Fruit fly (Drosophila melanogaster) whole organism, embryonic: ENCODE measurements around the gene CG15914.

Experiments used
- CG10274 ChIP-seq: fragments of 200-800 bp; sonication (Bioruptor generic); optimal IDR thresholded peaks from 3 replicates; lab custom pipeline; 2017; ENCODE audit warnings: missing biosample characterization, mild to moderate bottlenecking, missing genetic modification characterization
- CG11247 ChIP-seq: fragments of 200-800 bp; sonication (Bioruptor generic); IDR thresholded peaks from 2 replicates; pipeline ENCODE4 v1.3.6; 2022; ENCODE audit warnings: missing biosample characterization, missing genetic modification characterization
- CG14965 ChIP-seq: fragments of 200-800 bp; sonication (Bioruptor generic); optimal IDR thresholded peaks from 2 replicates; lab custom pipeline; 2016; ENCODE audit warnings: missing biosample characterization, missing genetic modification characterization, borderline replicate concordance
- CG15479 ChIP-seq: fragments of 200-800 bp; sonication (Bioruptor generic); optimal IDR thresholded peaks from 3 replicates; lab custom pipeline; 2019; ENCODE audit warnings: missing biosample characterization, mild to moderate bottlenecking, missing genetic modification characterization, moderate library complexity
- CG15601 ChIP-seq: fragments of 200-800 bp; sonication (Bioruptor generic); optimal IDR thresholded peaks from 3 replicates; lab custom pipeline; 2019; ENCODE audit warnings: missing biosample characterization, mild to moderate bottlenecking, missing genetic modification characterization, moderate library complexity
- CG2129 ChIP-seq: fragments of 200-800 bp; sonication (Bioruptor generic); IDR thresholded peaks from 2 replicates; pipeline ENCODE4 v1.3.6; 2022; ENCODE audit warnings: missing biosample characterization, missing genetic modification characterization; ENCODE audit not compliant: partially characterized antibody
- CG30020 ChIP-seq: fragments of 200-800 bp; optimal IDR thresholded peaks from 2 replicates; lab custom pipeline; 2019; ENCODE audit warnings: missing biosample characterization, mild to moderate bottlenecking, missing genetic modification characterization, moderate library complexity
- CG3163 ChIP-seq: fragments of 200-800 bp; sonication (Bioruptor generic); optimal IDR thresholded peaks from 3 replicates; lab custom pipeline; 2016; ENCODE audit warnings: missing biosample characterization, missing genetic modification characterization
- CG34376 ChIP-seq: fragments of 200-800 bp; sonication (Bioruptor generic); optimal IDR thresholded peaks from 2 replicates; lab custom pipeline; 2018; ENCODE audit warnings: missing biosample characterization, mild to moderate bottlenecking, missing genetic modification characterization
- CG4424 ChIP-seq: fragments of 200-800 bp; sonication (Bioruptor generic); optimal IDR thresholded peaks from 3 replicates; lab custom pipeline; 2016; ENCODE audit warnings: missing biosample characterization, missing genetic modification characterization
- CG6254 ChIP-seq: fragments of 200-800 bp; sonication (Bioruptor generic); optimal IDR thresholded peaks from 3 replicates; lab custom pipeline; 2017; ENCODE audit warnings: mild to moderate bottlenecking, missing biosample characterization, missing genetic modification reagents, missing genetic modification characterization
- CkIIα-i1 ChIP-seq: fragments of 200-800 bp; sonication (Bioruptor generic); IDR thresholded peaks from 2 replicates; pipeline ENCODE4 v1.3.6; 2022; ENCODE audit warnings: missing biosample characterization, missing genetic modification characterization
- CrebB ChIP-seq: fragments of 200-800 bp; sonication (Bioruptor generic); optimal IDR thresholded peaks from 3 replicates; lab custom pipeline; 2018; ENCODE audit warnings: missing biosample characterization, mild to moderate bottlenecking, missing genetic modification characterization
- Dll ChIP-seq: fragments of 200-800 bp; sonication (Bioruptor generic); IDR thresholded peaks from 4 replicates; pipeline ENCODE4 v1.3.6; 2022; ENCODE audit warnings: missing biosample characterization, missing genetic modification characterization; ENCODE audit not compliant: partially characterized antibody
- Dp ChIP-seq: fragments of 200-800 bp; sonication (Bioruptor generic); optimal IDR thresholded peaks from 2 replicates; lab custom pipeline; 2018; ENCODE audit warnings: missing biosample characterization, mild to moderate bottlenecking, missing genetic modification characterization, moderate library complexity
- Drgx ChIP-seq: fragments of 200-800 bp; sonication (Bioruptor generic); IDR thresholded peaks from 2 replicates; pipeline ENCODE4 v1.3.6; 2022; ENCODE audit warnings: missing biosample characterization, missing genetic modification characterization
- Lhr ChIP-seq: fragments of 200-800 bp; sonication (Bioruptor generic); optimal IDR thresholded peaks from 3 replicates; lab custom pipeline; 2017; ENCODE audit warnings: mild to moderate bottlenecking, missing biosample characterization, missing genetic modification reagents, missing genetic modification characterization
- Max ChIP-seq: fragments of 200-800 bp; sonication (Bioruptor generic); optimal IDR thresholded peaks from 2 replicates; lab custom pipeline; 2016; ENCODE audit warnings: missing biosample characterization, mild to moderate bottlenecking, missing genetic modification characterization
- NC2β ChIP-seq: fragments of 200-800 bp; sonication (Bioruptor generic); optimal IDR thresholded peaks from 2 replicates; lab custom pipeline; 2016; ENCODE audit warnings: missing biosample characterization, missing genetic modification characterization
- Neu2 ChIP-seq: fragments of 200-800 bp; sonication (Bioruptor generic); optimal IDR thresholded peaks from 3 replicates; lab custom pipeline; 2016; ENCODE audit warnings: missing biosample characterization, missing genetic modification characterization, borderline replicate concordance
- Nf-YB ChIP-seq: fragments of 200-800 bp; sonication (Bioruptor generic); optimal IDR thresholded peaks from 3 replicates; lab custom pipeline; 2019; ENCODE audit warnings: missing biosample characterization, mild to moderate bottlenecking, missing genetic modification characterization, moderate library complexity
- NfI ChIP-seq: fragments of 200-800 bp; sonication (Bioruptor generic); optimal IDR thresholded peaks from 3 replicates; lab custom pipeline; 2018; ENCODE audit warnings: missing biosample characterization, mild to moderate bottlenecking, missing genetic modification characterization, moderate library complexity
- Sox100B ChIP-seq: fragments of 200-800 bp; sonication (Bioruptor generic); optimal IDR thresholded peaks from 3 replicates; lab custom pipeline; 2018; ENCODE audit warnings: missing biosample characterization, mild to moderate bottlenecking, missing genetic modification characterization
- Stat92E ChIP-seq, 3 experiments: fragments of >200 bp in 2 of 3; fragments of 200-800 bp in 1 of 3; sonication (Bioruptor generic) in 1 of 3; optimal IDR thresholded peaks; 2 replicates each; lab custom pipeline; 2017 to 2019; ENCODE audit warnings: missing biosample characterization in 3 of 3, missing genetic modification characterization in 3 of 3, mild to moderate bottlenecking in 1 of 3, moderate library complexity in 1 of 3
- Vsx1 ChIP-seq: fragments of 200-800 bp; sonication (Bioruptor generic); optimal IDR thresholded peaks from 2 replicates; lab custom pipeline; 2017; ENCODE audit warnings: missing biosample characterization, mild to moderate bottlenecking, missing genetic modification characterization, missing genetic modification reagents
- ac ChIP-seq: fragments of 200-800 bp; sonication (Bioruptor generic); optimal IDR thresholded peaks from 3 replicates; lab custom pipeline; 2017; ENCODE audit warnings: missing biosample characterization, mild to moderate bottlenecking, missing genetic modification characterization
- cas ChIP-seq: fragments of 200-800 bp; sonication (Bioruptor generic); IDR thresholded peaks from 2 replicates; pipeline ENCODE4 v1.3.6; 2022; ENCODE audit warnings: missing biosample characterization, missing genetic modification characterization
- caup ChIP-seq: fragments of 200-800 bp; sonication (Bioruptor generic); optimal IDR thresholded peaks from 3 replicates; lab custom pipeline; 2017; ENCODE audit warnings: missing biosample characterization, mild to moderate bottlenecking, missing genetic modification characterization, moderate library complexity; ENCODE audit not compliant: severe bottlenecking
- cg ChIP-seq: fragments of 200-800 bp; sonication (Bioruptor generic); optimal IDR thresholded peaks from 3 replicates; lab custom pipeline; 2019; ENCODE audit warnings: missing biosample characterization, mild to moderate bottlenecking, missing genetic modification characterization, moderate library complexity
- ci ChIP-seq: fragments of 200-800 bp; sonication (Bioruptor generic); IDR thresholded peaks from 3 replicates; pipeline ENCODE4 v1.3.6; 2022; ENCODE audit warnings: missing biosample characterization, missing genetic modification characterization
- danr ChIP-seq: fragments of 200-800 bp; sonication (Bioruptor generic); IDR thresholded peaks from 2 replicates; pipeline ENCODE4 v1.3.6; 2022; ENCODE audit warnings: missing biosample characterization, missing genetic modification characterization
- disco-r ChIP-seq: fragments of 200-800 bp; sonication (Bioruptor generic); optimal IDR thresholded peaks from 2 replicates; lab custom pipeline; 2016; ENCODE audit warnings: missing biosample characterization, missing genetic modification characterization
- fd102C ChIP-seq: fragments of 200-800 bp; sonication (Bioruptor generic); optimal IDR thresholded peaks from 2 replicates; lab custom pipeline; 2018; ENCODE audit warnings: missing biosample characterization, mild to moderate bottlenecking, missing genetic modification characterization, moderate library complexity
- fd3F ChIP-seq: fragments of 200-800 bp; sonication (Bioruptor generic); optimal IDR thresholded peaks from 2 replicates; lab custom pipeline; 2018; ENCODE audit warnings: missing biosample characterization, mild to moderate bottlenecking, missing genetic modification characterization, moderate library complexity
- ham ChIP-seq: fragments of 200-800 bp; sonication (Bioruptor generic); IDR thresholded peaks from 2 replicates; pipeline ENCODE4 v1.3.6; 2022; ENCODE audit warnings: missing biosample characterization, missing genetic modification characterization
- hth ChIP-seq: fragments of >200 bp; optimal IDR thresholded peaks from 2 replicates; lab custom pipeline; 2017; ENCODE audit warnings: inconsistent platforms
- insv ChIP-seq, 2 experiments: fragments of 200-800 bp; sonication (Bioruptor generic); optimal IDR thresholded peaks; 3 replicates each; lab custom pipeline; 2016 to 2018; ENCODE audit warnings: missing biosample characterization in 2 of 2, missing genetic modification characterization in 2 of 2
- mirr ChIP-seq: fragments of 200-800 bp; sonication (Bioruptor generic); optimal IDR thresholded peaks from 3 replicates; lab custom pipeline; 2018; ENCODE audit warnings: missing biosample characterization, mild to moderate bottlenecking, missing genetic modification characterization
- oc ChIP-seq: fragments of 200-800 bp; sonication (Bioruptor generic); optimal IDR thresholded peaks from 2 replicates; lab custom pipeline; 2018; ENCODE audit warnings: missing biosample characterization, mild to moderate bottlenecking, missing genetic modification characterization, moderate library complexity
- org-1 ChIP-seq: fragments of 200-800 bp; sonication (Bioruptor generic); optimal IDR thresholded peaks from 2 replicates; lab custom pipeline; 2017; ENCODE audit warnings: missing biosample characterization, missing genetic modification characterization
- pita ChIP-seq: fragments of 200-800 bp; sonication (Bioruptor generic); optimal IDR thresholded peaks from 2 replicates; lab custom pipeline; 2017; ENCODE audit warnings: missing biosample characterization, mild to moderate bottlenecking, missing genetic modification characterization
- pros ChIP-seq: fragments of 200-800 bp; sonication (Bioruptor generic); optimal IDR thresholded peaks from 3 replicates; lab custom pipeline; 2019; ENCODE audit warnings: missing biosample characterization, mild to moderate bottlenecking, missing genetic modification characterization, moderate library complexity
- psq ChIP-seq: fragments of 200-800 bp; sonication (Bioruptor generic); optimal IDR thresholded peaks from 2 replicates; lab custom pipeline; 2017; ENCODE audit warnings: missing biosample characterization, missing genetic modification characterization
- slou ChIP-seq: fragments of 200-800 bp; sonication (Bioruptor generic); optimal IDR thresholded peaks from 3 replicates; lab custom pipeline; 2016; ENCODE audit warnings: missing biosample characterization, missing genetic modification characterization
- stc ChIP-seq: fragments of 200-800 bp; sonication (Bioruptor generic); IDR thresholded peaks from 2 replicates; pipeline ENCODE4 v1.3.6; 2022; ENCODE audit warnings: missing biosample characterization, missing genetic modification characterization
- twi ChIP-seq: fragments of 200-800 bp; optimal IDR thresholded peaks from 2 replicates; lab custom pipeline; 2019; ENCODE audit warnings: missing biosample characterization, mild to moderate bottlenecking, missing genetic modification characterization, moderate library complexity
- usp ChIP-seq: fragments of >200 bp; optimal IDR thresholded peaks from 2 replicates; lab custom pipeline; 2017; ENCODE audit warnings: missing biosample characterization, missing genetic modification characterization
- zen2 ChIP-seq: fragments of 200-800 bp; sonication (Bioruptor generic); IDR thresholded peaks from 3 replicates; pipeline ENCODE4 v1.3.6; 2022; ENCODE audit warnings: missing biosample characterization, missing genetic modification characterization; ENCODE audit not compliant: partially characterized antibody

CG15914 gene

DNA sequence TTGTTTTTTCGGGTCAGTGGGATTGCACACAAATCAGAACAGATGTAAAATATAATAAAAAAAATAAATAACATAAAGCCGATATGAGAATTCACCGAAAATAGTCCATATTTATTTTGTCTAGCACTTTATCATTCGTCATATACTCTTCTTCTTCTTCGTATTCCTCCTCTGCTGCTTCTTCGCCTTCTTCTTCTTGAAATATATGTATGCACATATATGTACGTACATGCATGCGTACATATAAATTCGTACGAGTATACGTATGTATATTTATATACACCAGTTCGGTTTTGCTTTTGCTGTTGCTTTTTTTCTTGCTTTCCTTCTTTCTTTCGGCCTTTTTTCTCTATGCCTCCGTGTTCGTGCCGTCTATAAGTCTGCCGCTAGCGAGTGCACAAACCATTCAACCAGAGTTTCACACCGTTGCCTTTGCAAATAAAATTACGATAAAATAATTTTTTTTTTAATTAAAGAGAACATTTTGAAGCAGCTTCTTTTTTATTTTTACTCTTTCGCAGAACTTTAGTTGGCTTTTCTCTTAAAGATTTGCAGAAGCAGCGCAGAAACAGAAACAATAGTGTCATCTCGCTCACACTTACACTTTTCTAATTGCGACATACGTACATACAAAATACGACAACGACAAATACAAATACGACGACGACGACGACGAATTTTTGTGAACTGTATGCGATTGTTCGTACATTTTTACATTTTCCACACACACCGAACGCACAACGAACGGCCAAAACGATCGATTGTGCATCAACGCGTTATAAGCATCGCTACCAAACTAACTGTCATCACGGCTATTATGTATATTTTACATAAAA is 33.4 kb downstream of the CG15914 start (continued):
- no peak for TF ChIP-seq fd102C (GFP tag; lab: Kevin White, UChicago)
- TF ChIP-seq Dll (GFP tag; lab: Robert Waterston, UW): peak; percentile 36; the same call in 1 of the 4 replicates
- peak; percentile 34; the same call in 1 of the 3 replicates for TF ChIP-seq ci (GFP tag; lab: Robert Waterston, UW)
- no peak for TF ChIP-seq caup
- no peak for TF ChIP-seq Stat92E (GFP tag; optimal IDR thresholded peaks at IDR 0.05; lab: Kevin White, UChicago)
- no peak for TF ChIP-seq CkIIα-i1 (GFP tag; lab: Robert Waterston, UW)
- no peak for TF ChIP-seq hth (lab: Kevin White, UChicago)
- no peak for TF ChIP-seq CG11247 (GFP tag; lab: Robert Waterston, UW)
- no peak for TF ChIP-seq org-1 (GFP tag; lab: Kevin White, UChicago)
- no peak for TF ChIP-seq Lhr
- TF ChIP-seq CG14965: no peak
- TF ChIP-seq slou (GFP tag; lab: Kevin White, UChicago): no peak
- no peak for TF ChIP-seq NC2β (GFP tag; lab: Kevin White, UChicago)
- no peak for TF ChIP-seq Sox100B (GFP tag; lab: Kevin White, UChicago)
- TF ChIP-seq CG15601 (tag; lab: Kevin White, UChicago): no peak
- TF ChIP-seq Dp (GFP tag; lab: Kevin White, UChicago): no peak
- TF ChIP-seq NfI: no peak
- peak; percentile 77 for TF ChIP-seq CG15479 (GFP tag; lab: Kevin White, UChicago)
- TF ChIP-seq cas (GFP tag; lab: Robert Waterston, UW): no peak
- TF ChIP-seq CG6254 (GFP tag; lab: Kevin White, UChicago): peak; percentile 16
- TF ChIP-seq cg (GFP tag; lab: Kevin White, UChicago): peak; percentile 58
- no peak for TF ChIP-seq CG10274 (GFP tag; lab: Kevin White, UChicago)
- no peak for TF ChIP-seq usp (GFP tag; lab: Kevin White, UChicago)
- TF ChIP-seq danr (GFP tag; lab: Robert Waterston, UW): no peak
- TF ChIP-seq pita (GFP tag; lab: Kevin White, UChicago): peak; percentile 79
- no peak for TF ChIP-seq disco-r (GFP tag; lab: Kevin White, UChicago)
- peak; percentile 98 for TF ChIP-seq CG3163 (GFP tag; lab: Kevin White, UChicago)
- peak; percentile 76 for TF ChIP-seq pros
- TF ChIP-seq twi (tag; lab: Kevin White, UChicago): no peak
- no peak for TF ChIP-seq Max (GFP tag; lab: Kevin White, UChicago)
- peak; percentile 94 for TF ChIP-seq Drgx
- no peak for TF ChIP-seq zen2 (GFP tag; lab: Robert Waterston, UW)
- TF ChIP-seq ham: no peak
- TF ChIP-seq Neu2 (GFP tag; lab: Kevin White, UChicago): no peak
- TF ChIP-seq ac (GFP tag; lab: Kevin White, UChicago): no peak
- TF ChIP-seq CrebB (tag; lab: Kevin White, UChicago): no peak
- TF ChIP-seq Nf-YB: no peak
- TF ChIP-seq psq (GFP tag; lab: Kevin White, UChicago): peak; percentile 100
- TF ChIP-seq Vsx1 (GFP tag; lab: Kevin White, UChicago): no peak
- no peak for TF ChIP-seq CG4424 (GFP tag; lab: Kevin White, UChicago)
- no peak for TF ChIP-seq mirr
- TF ChIP-seq stc: no peak
- peak in 1 of 2 experiments; percentile 43 for TF ChIP-seq insv (GFP tag; optimal IDR thresholded peaks at IDR 0.05; lab: Kevin White, UChicago)
- no peak for TF ChIP-seq fd3F
- no peak for TF ChIP-seq oc
- no peak for TF ChIP-seq CG30020
- TF ChIP-seq CG34376 (GFP tag; lab: Kevin White, UChicago): peak; percentile 89
- TF ChIP-seq CG2129 (GFP tag; lab: Robert Waterston, UW): no peak
